Worm (Caenorhabditis elegans): ENCODE data around the gene irld-50.

- TF ChIP-seq ets-7 (tag; optimal IDR thresholded peaks at IDR 0.05) (no peak), hmg-4 (GFP tag; optimal IDR thresholded peaks at IDR 0.05) (no peak), ama-1 (optimal IDR thresholded peaks at IDR 0.05) (no peak), flt-1 (GFP tag; IDR thresholded peaks at IDR 0.05) (no peak), scrt-1 (GFP tag; IDR thresholded peaks at IDR 0.05) (no peak)
Measured at ce11 chrII:2900248-2900647, 43.6 kb downstream of the irld-50 start, which contains the start of gene ubc-26.
